Fruit fly (Drosophila melanogaster) whole organism, embryonic: ENCODE measurements around the gene Rab23.
A peak's percentile ranks its signal among the peaks of the same experiment; 100 is the strongest.

Source experiments
- Ada2b ChIP-seq: fragments of 200-800 bp; sonication (Bioruptor generic); IDR thresholded peaks from 2 replicates; pipeline ENCODE4 v1.3.6; 2022; ENCODE audit warnings: missing biosample characterization, missing genetic modification characterization
- Adf1 ChIP-seq: fragments of 200-800 bp; sonication (Bioruptor generic); IDR thresholded peaks from 2 replicates; pipeline ENCODE4 v1.3.6; 2022; ENCODE audit warnings: missing biosample characterization, missing genetic modification characterization
- Aef1 ChIP-seq: fragments of 200-800 bp; sonication (Bioruptor generic); IDR thresholded peaks from 3 replicates; pipeline ENCODE4 v1.3.6; 2022; ENCODE audit warnings: missing biosample characterization, missing genetic modification characterization
- CG10462 ChIP-seq: fragments of 200-800 bp; sonication (Bioruptor generic); optimal IDR thresholded peaks from 2 replicates; lab custom pipeline; 2016; ENCODE audit warnings: missing biosample characterization, missing genetic modification characterization
- CG11093 ChIP-seq: fragments of 200-800 bp; sonication (Bioruptor generic); IDR thresholded peaks from 3 replicates; pipeline ENCODE4 v1.3.6; 2022; ENCODE audit warnings: missing biosample characterization, missing genetic modification characterization
- CG12219 ChIP-seq: fragments of 200-800 bp; sonication (Bioruptor generic); optimal IDR thresholded peaks from 3 replicates; lab custom pipeline; 2018; ENCODE audit warnings: missing biosample characterization, mild to moderate bottlenecking, missing genetic modification characterization
- CG12744 ChIP-seq: fragments of 200-800 bp; sonication (Bioruptor generic); optimal IDR thresholded peaks from 2 replicates; lab custom pipeline; 2016; ENCODE audit warnings: missing biosample characterization, missing genetic modification characterization
- CG12769 ChIP-seq: fragments of 200-800 bp; sonication (Bioruptor generic); optimal IDR thresholded peaks from 2 replicates; lab custom pipeline; 2019; ENCODE audit warnings: missing biosample characterization, mild to moderate bottlenecking, missing genetic modification characterization, moderate library complexity
- CG13296 ChIP-seq: fragments of 200-800 bp; sonication (Bioruptor generic); optimal IDR thresholded peaks from 3 replicates; lab custom pipeline; 2018; ENCODE audit warnings: missing biosample characterization, mild to moderate bottlenecking, missing genetic modification characterization
- CG13424 ChIP-seq: fragments of 200-800 bp; sonication (Bioruptor generic); optimal IDR thresholded peaks from 2 replicates; lab custom pipeline; 2019; ENCODE audit warnings: missing biosample characterization, mild to moderate bottlenecking, missing genetic modification characterization, moderate library complexity
- CG14860 ChIP-seq: fragments of 200-800 bp; sonication (Bioruptor generic); IDR thresholded peaks from 3 replicates; pipeline ENCODE4 v1.3.6; 2022; ENCODE audit warnings: missing biosample characterization, missing genetic modification characterization; ENCODE audit not compliant: partially characterized antibody
- CG15269 ChIP-seq: fragments of 200-800 bp; sonication (Bioruptor generic); optimal IDR thresholded peaks from 2 replicates; lab custom pipeline; 2018; ENCODE audit warnings: missing biosample characterization, mild to moderate bottlenecking, missing genetic modification characterization, moderate library complexity
- CG1832 ChIP-seq: fragments of 200-800 bp; sonication (Bioruptor generic); optimal IDR thresholded peaks from 2 replicates; lab custom pipeline; 2017; ENCODE audit warnings: missing biosample characterization, mild to moderate bottlenecking, missing genetic modification characterization, inconsistent platforms
- CG2678 ChIP-seq: fragments of 200-800 bp; sonication (Bioruptor generic); optimal IDR thresholded peaks from 3 replicates; lab custom pipeline; 2019; ENCODE audit warnings: missing biosample characterization, mild to moderate bottlenecking, missing genetic modification characterization, moderate library complexity
- CG31224 ChIP-seq: fragments of 200-800 bp; sonication (Bioruptor generic); IDR thresholded peaks from 2 replicates; pipeline ENCODE4 v1.3.6; 2022; ENCODE audit warnings: missing biosample characterization, missing genetic modification characterization
- CG31365 ChIP-seq: fragments of 200-800 bp; sonication (Bioruptor generic); optimal IDR thresholded peaks from 2 replicates; lab custom pipeline; 2018; ENCODE audit warnings: missing biosample characterization, mild to moderate bottlenecking, missing genetic modification characterization
- CG3163 ChIP-seq: fragments of 200-800 bp; sonication (Bioruptor generic); optimal IDR thresholded peaks from 3 replicates; lab custom pipeline; 2016; ENCODE audit warnings: missing biosample characterization, missing genetic modification characterization
- CG6791 ChIP-seq: fragments of 200-800 bp; sonication (Bioruptor generic); IDR thresholded peaks from 3 replicates; pipeline ENCODE4 v1.3.6; 2022; ENCODE audit warnings: missing biosample characterization, missing genetic modification characterization; ENCODE audit not compliant: partially characterized antibody
- CG7271 ChIP-seq: fragments of 200-800 bp; sonication (Bioruptor generic); optimal IDR thresholded peaks from 2 replicates; lab custom pipeline; 2018; ENCODE audit warnings: missing biosample characterization, mild to moderate bottlenecking, missing genetic modification characterization, moderate library complexity
- CG8478 ChIP-seq: fragments of >200 bp; optimal IDR thresholded peaks from 2 replicates; lab custom pipeline; 2018
- Dp ChIP-seq: fragments of 200-800 bp; sonication (Bioruptor generic); optimal IDR thresholded peaks from 2 replicates; lab custom pipeline; 2018; ENCODE audit warnings: missing biosample characterization, mild to moderate bottlenecking, missing genetic modification characterization, moderate library complexity
- Ets65A ChIP-seq: fragments of 200-800 bp; sonication (Bioruptor generic); peaks from one replicate; lab custom pipeline; 2016; ENCODE audit warnings: missing biosample characterization, missing genetic modification characterization
- Hmr ChIP-seq: fragments of 200-800 bp; sonication (Bioruptor generic); optimal IDR thresholded peaks from 3 replicates; lab custom pipeline; 2017; ENCODE audit warnings: mild to moderate bottlenecking, missing biosample characterization, missing genetic modification reagents, missing genetic modification characterization
- Med ChIP-seq: fragments of 200-800 bp; sonication (Bioruptor generic); peaks from one replicate; lab custom pipeline; 2016; ENCODE audit warnings: missing biosample characterization, missing genetic modification characterization, mild to moderate bottlenecking, inconsistent platforms, moderate library complexity
- Oli ChIP-seq: fragments of 200-800 bp; sonication (Bioruptor generic); optimal IDR thresholded peaks from 2 replicates; lab custom pipeline; 2018; ENCODE audit warnings: missing biosample characterization, mild to moderate bottlenecking, missing genetic modification characterization, moderate library complexity
- Ravus ChIP-seq: fragments of 200-800 bp; sonication (Bioruptor generic); IDR thresholded peaks from 2 replicates; pipeline ENCODE4 v1.3.6; 2022; ENCODE audit warnings: missing biosample characterization, missing genetic modification characterization
- Rfx ChIP-seq: fragments of 200-800 bp; sonication (Bioruptor generic); IDR thresholded peaks from 2 replicates; pipeline ENCODE4 v1.3.6; 2022; ENCODE audit warnings: missing biosample characterization, missing genetic modification characterization
- Scr ChIP-seq: fragments of 200-800 bp; sonication (Bioruptor generic); IDR thresholded peaks from 2 replicates; pipeline ENCODE4 v1.3.6; 2022; ENCODE audit warnings: missing biosample characterization, missing genetic modification characterization; ENCODE audit not compliant: partially characterized antibody
- Side ChIP-seq: fragments of 200-800 bp; sonication (Bioruptor generic); optimal IDR thresholded peaks from 2 replicates; lab custom pipeline; 2016; ENCODE audit warnings: missing biosample characterization, missing genetic modification characterization
- Vsx1 ChIP-seq: fragments of 200-800 bp; sonication (Bioruptor generic); optimal IDR thresholded peaks from 2 replicates; lab custom pipeline; 2017; ENCODE audit warnings: missing biosample characterization, mild to moderate bottlenecking, missing genetic modification characterization, missing genetic modification reagents
- Xbp1 ChIP-seq: fragments of 200-800 bp; sonication (Bioruptor generic); optimal IDR thresholded peaks from 3 replicates; lab custom pipeline; 2016; ENCODE audit warnings: missing biosample characterization, mild to moderate bottlenecking, missing genetic modification characterization
- crol ChIP-seq: fragments of 200-800 bp; sonication (Bioruptor generic); IDR thresholded peaks from 2 replicates; pipeline ENCODE4 v1.3.6; 2022; ENCODE audit warnings: missing biosample characterization, missing genetic modification characterization
- eyg ChIP-seq: fragments of 200-800 bp; sonication (Bioruptor generic); optimal IDR thresholded peaks from 3 replicates; lab custom pipeline; 2016; ENCODE audit warnings: missing biosample characterization, missing genetic modification characterization
- gro ChIP-seq: fragments of 200-800 bp; sonication (Bioruptor generic); optimal IDR thresholded peaks from 2 replicates; lab custom pipeline; 2016; ENCODE audit warnings: missing biosample characterization, missing genetic modification characterization
- gsb ChIP-seq: fragments of 200-800 bp; sonication (Bioruptor generic); IDR thresholded peaks from 2 replicates; pipeline ENCODE4 v1.3.6; 2022; ENCODE audit warnings: missing biosample characterization, missing genetic modification characterization
- gsb-n ChIP-seq: fragments of 200-800 bp; sonication (Bioruptor generic); optimal IDR thresholded peaks from 3 replicates; lab custom pipeline; 2018; ENCODE audit warnings: missing biosample characterization, mild to moderate bottlenecking, missing genetic modification characterization
- insv ChIP-seq, 2 experiments: fragments of 200-800 bp; sonication (Bioruptor generic); optimal IDR thresholded peaks; 3 replicates each; lab custom pipeline; 2016 to 2018; ENCODE audit warnings: missing biosample characterization in 2 of 2, missing genetic modification characterization in 2 of 2
- knrl ChIP-seq: fragments of 200-800 bp; sonication (Bioruptor generic); IDR thresholded peaks from 3 replicates; pipeline ENCODE4 v1.3.6; 2022; ENCODE audit warnings: missing biosample characterization, missing genetic modification characterization; ENCODE audit not compliant: partially characterized antibody
- pho ChIP-seq: fragments of 200-800 bp; sonication (Bioruptor generic); optimal IDR thresholded peaks from 2 replicates; lab custom pipeline; 2016; ENCODE audit warnings: missing biosample characterization, missing genetic modification characterization
- phol ChIP-seq: fragments of 200-800 bp; sonication (Bioruptor generic); optimal IDR thresholded peaks from 3 replicates; lab custom pipeline; 2018; ENCODE audit warnings: missing biosample characterization, mild to moderate bottlenecking, missing genetic modification characterization, moderate library complexity
- sens ChIP-seq: fragments of 200-800 bp; sonication (Bioruptor generic); peaks from one replicate; lab custom pipeline; 2016; ENCODE audit warnings: missing biosample characterization, missing genetic modification characterization
- sens-2 ChIP-seq: fragments of 200-800 bp; sonication (Bioruptor generic); IDR thresholded peaks from 2 replicates; pipeline ENCODE4 v1.3.6; 2022; ENCODE audit warnings: missing biosample characterization, missing genetic modification characterization
- seq ChIP-seq: fragments of 200-800 bp; sonication (Bioruptor generic); IDR thresholded peaks from 2 replicates; pipeline ENCODE4 v1.3.6; 2022; ENCODE audit warnings: missing biosample characterization, missing genetic modification characterization
- sim ChIP-seq: fragments of 200-800 bp; sonication (Bioruptor generic); IDR thresholded peaks from 2 replicates; pipeline ENCODE4 v1.3.6; 2022; ENCODE audit warnings: missing biosample characterization, missing genetic modification characterization
- tin ChIP-seq: fragments of 200-800 bp; sonication (Bioruptor generic); optimal IDR thresholded peaks from 3 replicates; lab custom pipeline; 2016; ENCODE audit warnings: missing biosample characterization, missing genetic modification characterization
- ttk ChIP-seq: fragments of 200-800 bp; sonication (Bioruptor generic); IDR thresholded peaks from 2 replicates; pipeline ENCODE4 v2.1.2; 2022; ENCODE audit warnings: missing biosample characterization, missing genetic modification characterization
- wek ChIP-seq: fragments of 200-800 bp; sonication (Bioruptor generic); optimal IDR thresholded peaks from 3 replicates; lab custom pipeline; 2018; ENCODE audit warnings: missing biosample characterization, mild to moderate bottlenecking, missing genetic modification characterization, moderate library complexity
- z ChIP-seq: fragments of 200-800 bp; sonication (Bioruptor generic); IDR thresholded peaks from 3 replicates; pipeline ENCODE4 v1.3.6; 2022; ENCODE audit warnings: missing biosample characterization, missing genetic modification characterization

Rab23 gene

dm6 chr3R:5653887-5654286 is 31.3 kb downstream of the Rab23 start (continued):
- TF ChIP-seq CG3163 (GFP tag; lab: Kevin White, UChicago) (no peak), CG12769 (tag; lab: Kevin White, UChicago) (no peak), CG13296 (GFP tag; lab: Kevin White, UChicago) (peak; percentile 13), Side (GFP tag; lab: Kevin White, UChicago) (no peak), CG12744 (no peak)
- TF ChIP-seq, all 482 proteins: peak for 22

- TF ChIP-seq Adf1 (GFP tag; lab: Robert Waterston, UW) (no peak), Xbp1 (GFP tag; lab: Kevin White, UChicago) (no peak), ttk (GFP tag; lab: Robert Waterston, UW) (0 out of 2 replicates have a peak, but pooled peaks have one; percentile 17), gsb-n (no peak), Ets65A (GFP tag; lab: Kevin White, UChicago) (no peak), phol (no peak), CG1832 (GFP tag; lab: Kevin White, UChicago) (peak; percentile 8), Vsx1 (GFP tag; lab: Kevin White, UChicago) (no peak), Rfx (GFP tag; lab: Robert Waterston, UW) (0 out of 2 replicates have a peak, but pooled peaks have one; percentile 7), Dp (GFP tag; lab: Kevin White, UChicago) (no peak), Scr (GFP tag; lab: Robert Waterston, UW) (no peak), CG13424 (tag; lab: Kevin White, UChicago) (no peak), crol (GFP tag; lab: Robert Waterston, UW) (no peak), pho (GFP tag; lab: Kevin White, UChicago) (no peak), seq (GFP tag; lab: Robert Waterston, UW) (no peak), sens (GFP tag; lab: Kevin White, UChicago) (peak; percentile 30), Med (peak; percentile 55), CG31224 (GFP tag; lab: Robert Waterston, UW) (no peak), CG12219 (GFP tag; lab: Kevin White, UChicago) (no peak), insv (GFP tag; optimal IDR thresholded peaks at IDR 0.05; lab: Kevin White, UChicago) (no peak), sens-2 (GFP tag; lab: Robert Waterston, UW) (no peak), CG14860 (no peak)
Measured at dm6 chr3R:5649903-5650302, 35.3 kb downstream of the Rab23 start.

dm6 chr3R:5648569-5649476 is 36.4 kb downstream of the Rab23 start, which contains the start of the genes MTA1-like and Sec23:
MTA1-like (minus strand) TSS chr3R:5648738.
Sec23 (plus strand) TSS chr3R:5649065.
- TF ChIP-seq eyg (GFP tag; lab: Kevin White, UChicago) (no peak), knrl (peak; percentile 98), CG6791 (GFP tag; lab: Robert Waterston, UW) (peak; percentile 93), tin (GFP tag; lab: Kevin White, UChicago) (peak; percentile 57), Hmr (GFP tag; lab: Kevin White, UChicago) (peak; percentile 61), wek (GFP tag; lab: Kevin White, UChicago) (no peak), CG8478 (no peak), CG7271 (tag; lab: Kevin White, UChicago) (no peak), Ada2b (GFP tag; lab: Robert Waterston, UW) (no peak), gro (GFP tag; lab: Kevin White, UChicago) (no peak), CG31365 (tag; lab: Kevin White, UChicago) (no peak), gsb (GFP tag; lab: Robert Waterston, UW) (no peak), CG10462 (GFP tag; lab: Kevin White, UChicago) (peak; percentile 31), sim (GFP tag; lab: Robert Waterston, UW) (no peak), CG2678 (tag; lab: Kevin White, UChicago) (peak; percentile 65), z (GFP tag; lab: Robert Waterston, UW) (no peak), CG15269 (tag; lab: Kevin White, UChicago) (peak; percentile 43), Ravus (GFP tag; lab: Robert Waterston, UW) (no peak), CG11093 (no peak), Aef1 (GFP tag; lab: Robert Waterston, UW) (no peak; the same call in 2 of the 3 replicates), Oli (tag; lab: Kevin White, UChicago) (peak; percentile 32)
